Fruit fly (Drosophila melanogaster) whole organism, embryonic: Measurements from ENCODE around the gene CG2256.
A peak's percentile ranks its signal among the peaks of the same experiment; 100 is the strongest.

Experiments
- Abd-B ChIP-seq: fragments of 200-800 bp; sonication (Bioruptor generic); optimal IDR thresholded peaks from 2 replicates; lab custom pipeline; 2018; ENCODE audit warnings: missing biosample characterization, mild to moderate bottlenecking, missing genetic modification characterization, moderate library complexity
- CG10267 ChIP-seq: fragments of 200-800 bp; sonication (Bioruptor generic); optimal IDR thresholded peaks from 2 replicates; lab custom pipeline; 2018; ENCODE audit warnings: missing biosample characterization, mild to moderate bottlenecking, missing genetic modification characterization, moderate library complexity
- CG10431 ChIP-seq: fragments of 200-800 bp; sonication (Bioruptor generic); optimal IDR thresholded peaks from 3 replicates; lab custom pipeline; 2018; ENCODE audit warnings: missing biosample characterization, mild to moderate bottlenecking, missing genetic modification characterization
- CG11695 ChIP-seq: fragments of 200-800 bp; sonication (Bioruptor generic); IDR thresholded peaks from 3 replicates; pipeline ENCODE4 v1.3.6; 2022; ENCODE audit warnings: missing biosample characterization, missing genetic modification characterization
- CG12659 ChIP-seq: fragments of 200-800 bp; sonication (Bioruptor generic); optimal IDR thresholded peaks from 3 replicates; lab custom pipeline; 2017; ENCODE audit warnings: mild to moderate bottlenecking, missing biosample characterization, missing genetic modification reagents, missing genetic modification characterization
- CG13894 ChIP-seq: fragments of 200-800 bp; sonication (Bioruptor generic); optimal IDR thresholded peaks from 3 replicates; lab custom pipeline; 2018; ENCODE audit warnings: missing biosample characterization, mild to moderate bottlenecking, missing genetic modification characterization, moderate library complexity
- CG14860 ChIP-seq: fragments of 200-800 bp; sonication (Bioruptor generic); IDR thresholded peaks from 3 replicates; pipeline ENCODE4 v1.3.6; 2022; ENCODE audit warnings: missing biosample characterization, missing genetic modification characterization; ENCODE audit not compliant: partially characterized antibody
- CG15514 ChIP-seq: fragments of 200-800 bp; sonication (Bioruptor generic); optimal IDR thresholded peaks from 3 replicates; lab custom pipeline; 2017; ENCODE audit warnings: missing biosample characterization, missing genetic modification characterization, mild to moderate bottlenecking, moderate library complexity, missing genetic modification reagents
- CG17829 ChIP-seq: fragments of 200-800 bp; optimal IDR thresholded peaks from 2 replicates; lab custom pipeline; 2019; ENCODE audit warnings: missing biosample characterization, mild to moderate bottlenecking, missing genetic modification characterization, moderate library complexity
- CG2116 ChIP-seq: fragments of 200-800 bp; sonication (Bioruptor generic); optimal IDR thresholded peaks from 3 replicates; lab custom pipeline; 2018; ENCODE audit warnings: missing biosample characterization, mild to moderate bottlenecking, missing genetic modification characterization
- CG2129 ChIP-seq: fragments of 200-800 bp; sonication (Bioruptor generic); IDR thresholded peaks from 2 replicates; pipeline ENCODE4 v1.3.6; 2022; ENCODE audit warnings: missing biosample characterization, missing genetic modification characterization; ENCODE audit not compliant: partially characterized antibody
- CG34224 ChIP-seq: fragments of 200-800 bp; sonication (Bioruptor generic); IDR thresholded peaks from 3 replicates; pipeline ENCODE4 v1.3.6; 2022; ENCODE audit warnings: missing biosample characterization, missing genetic modification characterization; ENCODE audit not compliant: partially characterized antibody
- CG4820 ChIP-seq: fragments of 200-800 bp; sonication (Bioruptor generic); optimal IDR thresholded peaks from 3 replicates; lab custom pipeline; 2016; ENCODE audit warnings: missing biosample characterization, missing genetic modification characterization
- CG6791 ChIP-seq: fragments of 200-800 bp; sonication (Bioruptor generic); IDR thresholded peaks from 3 replicates; pipeline ENCODE4 v1.3.6; 2022; ENCODE audit warnings: missing biosample characterization, missing genetic modification characterization; ENCODE audit not compliant: partially characterized antibody
- CG7963 ChIP-seq: fragments of 200-800 bp; sonication (Bioruptor generic); IDR thresholded peaks from 3 replicates; pipeline ENCODE4 v1.3.6; 2022; ENCODE audit warnings: missing biosample characterization, missing genetic modification characterization; ENCODE audit not compliant: partially characterized antibody
- CoRest ChIP-seq: fragments of 200-800 bp; sonication (Bioruptor generic); optimal IDR thresholded peaks from 3 replicates; lab custom pipeline; 2018; ENCODE audit warnings: missing biosample characterization, mild to moderate bottlenecking, missing genetic modification characterization, moderate library complexity
- Dip3 ChIP-seq: fragments of 200-800 bp; sonication (Bioruptor generic); optimal IDR thresholded peaks from 3 replicates; lab custom pipeline; 2016; ENCODE audit warnings: missing biosample characterization, missing genetic modification characterization
- Doc3 ChIP-seq: fragments of 200-800 bp; sonication (Bioruptor generic); IDR thresholded peaks from 3 replicates; pipeline ENCODE4 v1.3.6; 2022; ENCODE audit warnings: missing biosample characterization, missing genetic modification characterization; ENCODE audit not compliant: partially characterized antibody
- Dref ChIP-seq: fragments of 200-800 bp; sonication (Bioruptor generic); IDR thresholded peaks from 2 replicates; pipeline ENCODE4 v1.3.6; 2022; ENCODE audit warnings: missing biosample characterization, missing genetic modification characterization
- Ets97D ChIP-seq: fragments of 200-800 bp; sonication (Bioruptor generic); optimal IDR thresholded peaks from 3 replicates; lab custom pipeline; 2016; ENCODE audit warnings: missing biosample characterization, missing genetic modification characterization
- HLH4C ChIP-seq: fragments of 200-800 bp; sonication (Bioruptor generic); IDR thresholded peaks from 3 replicates; pipeline ENCODE4 v1.3.6; 2022; ENCODE audit warnings: missing biosample characterization, missing genetic modification characterization; ENCODE audit not compliant: partially characterized antibody
- Lim3 ChIP-seq: fragments of 200-800 bp; sonication (Bioruptor generic); IDR thresholded peaks from 2 replicates; pipeline ENCODE4 v1.3.6; 2022; ENCODE audit warnings: missing biosample characterization, missing genetic modification characterization
- MBD-R2 ChIP-seq: fragments of 200-800 bp; sonication (Bioruptor generic); IDR thresholded peaks from 2 replicates; pipeline ENCODE4 v1.3.6; 2022; ENCODE audit warnings: missing biosample characterization, missing genetic modification characterization
- MESR4 ChIP-seq: fragments of 200-800 bp; sonication (Bioruptor generic); optimal IDR thresholded peaks from 2 replicates; lab custom pipeline; 2018; ENCODE audit warnings: missing biosample characterization, mild to moderate bottlenecking, missing genetic modification characterization, moderate library complexity
- Med ChIP-seq: fragments of 200-800 bp; sonication (Bioruptor generic); peaks from one replicate; lab custom pipeline; 2016; ENCODE audit warnings: missing biosample characterization, missing genetic modification characterization, mild to moderate bottlenecking, inconsistent platforms, moderate library complexity
- Opbp ChIP-seq: fragments of 200-800 bp; sonication (Bioruptor generic); IDR thresholded peaks from 3 replicates; pipeline ENCODE4 v1.3.6; 2022; ENCODE audit warnings: missing biosample characterization, missing genetic modification characterization; ENCODE audit not compliant: partially characterized antibody
- Pdp1 ChIP-seq, 2 experiments: fragments of 200-800 bp; sonication (Bioruptor generic); optimal IDR thresholded peaks; 3 replicates each; lab custom pipeline; 2016; ENCODE audit warnings: missing biosample characterization in 2 of 2, missing genetic modification characterization in 2 of 2, mild to moderate bottlenecking in 1 of 2, moderate library complexity in 1 of 2
- Sin3A ChIP-seq: fragments of >200 bp; optimal IDR thresholded peaks from 2 replicates; lab custom pipeline; 2018
- amos ChIP-seq: fragments of 200-800 bp; sonication (Bioruptor generic); IDR thresholded peaks from 2 replicates; pipeline ENCODE4 v1.3.6; 2022; ENCODE audit warnings: missing biosample characterization, missing genetic modification characterization; ENCODE audit not compliant: partially characterized antibody
- ato ChIP-seq: fragments of 200-800 bp; sonication (Bioruptor generic); IDR thresholded peaks from 2 replicates; pipeline ENCODE4 v1.3.6; 2022; ENCODE audit warnings: missing biosample characterization, missing genetic modification characterization; ENCODE audit not compliant: partially characterized antibody
- bbx ChIP-seq: fragments of 200-800 bp; sonication (Bioruptor generic); IDR thresholded peaks from 2 replicates; pipeline ENCODE4 v1.3.6; 2022; ENCODE audit warnings: missing biosample characterization, missing genetic modification characterization; ENCODE audit not compliant: partially characterized antibody
- chn ChIP-seq: fragments of 200-800 bp; sonication (Bioruptor generic); optimal IDR thresholded peaks from 2 replicates; lab custom pipeline; 2016; ENCODE audit warnings: missing biosample characterization, missing genetic modification characterization
- crol ChIP-seq: fragments of 200-800 bp; sonication (Bioruptor generic); IDR thresholded peaks from 2 replicates; pipeline ENCODE4 v1.3.6; 2022; ENCODE audit warnings: missing biosample characterization, missing genetic modification characterization
- crp ChIP-seq, 2 experiments: fragments of 200-800 bp; sonication (Bioruptor generic); optimal IDR thresholded peaks; 2 replicates in 1 of 2; 3 replicates in 1 of 2; lab custom pipeline; 2017; ENCODE audit warnings: missing biosample characterization in 2 of 2, missing genetic modification characterization in 2 of 2, mild to moderate bottlenecking in 1 of 2, moderate library complexity in 1 of 2
- dm ChIP-seq: fragments of 200-800 bp; sonication (Bioruptor generic); optimal IDR thresholded peaks from 3 replicates; lab custom pipeline; 2016; ENCODE audit warnings: missing biosample characterization, missing genetic modification characterization
- dpn ChIP-seq, 2 experiments: fragments of 200-800 bp; sonication (Bioruptor generic); optimal IDR thresholded peaks; 3 replicates each; lab custom pipeline; 2016; ENCODE audit warnings: missing biosample characterization in 2 of 2, missing genetic modification characterization in 2 of 2
- ems ChIP-seq: fragments of 200-800 bp; sonication (Bioruptor generic); optimal IDR thresholded peaks from 3 replicates; lab custom pipeline; 2016; ENCODE audit warnings: missing biosample characterization, missing genetic modification characterization
- gro ChIP-seq: fragments of 200-800 bp; sonication (Bioruptor generic); optimal IDR thresholded peaks from 2 replicates; lab custom pipeline; 2016; ENCODE audit warnings: missing biosample characterization, missing genetic modification characterization
- hb ChIP-seq: fragments of 200-800 bp; sonication (Bioruptor generic); IDR thresholded peaks from 3 replicates; pipeline ENCODE4 v1.3.6; 2022; ENCODE audit warnings: missing biosample characterization, missing genetic modification characterization; ENCODE audit not compliant: partially characterized antibody
- inv ChIP-seq: fragments of 200-800 bp; sonication (Bioruptor generic); IDR thresholded peaks from 2 replicates; pipeline ENCODE4 v1.3.6; 2022; ENCODE audit warnings: missing biosample characterization, missing genetic modification characterization; ENCODE audit not compliant: partially characterized antibody
- mld ChIP-seq: fragments of 200-800 bp; sonication (Bioruptor generic); IDR thresholded peaks from 3 replicates; pipeline ENCODE4 v1.3.6; 2022; ENCODE audit warnings: missing biosample characterization, missing genetic modification characterization; ENCODE audit not compliant: partially characterized antibody
- pzg ChIP-seq: fragments of 200-800 bp; sonication (Bioruptor generic); optimal IDR thresholded peaks from 3 replicates; lab custom pipeline; 2018; ENCODE audit warnings: missing biosample characterization, mild to moderate bottlenecking, missing genetic modification characterization, moderate library complexity
- schlank ChIP-seq: fragments of 200-800 bp; sonication (Bioruptor generic); optimal IDR thresholded peaks from 2 replicates; lab custom pipeline; 2018; ENCODE audit warnings: missing biosample characterization, mild to moderate bottlenecking, missing genetic modification characterization
- sna ChIP-seq: fragments of 200-800 bp; sonication (Bioruptor generic); IDR thresholded peaks from 2 replicates; pipeline ENCODE4 v1.3.6; 2022; ENCODE audit warnings: missing biosample characterization, missing genetic modification characterization; ENCODE audit not compliant: partially characterized antibody
- stwl ChIP-seq: fragments of 200-800 bp; sonication (Bioruptor generic); optimal IDR thresholded peaks from 3 replicates; lab custom pipeline; 2018; ENCODE audit warnings: missing biosample characterization, mild to moderate bottlenecking, missing genetic modification characterization, moderate library complexity
- trem ChIP-seq: fragments of 200-800 bp; optimal IDR thresholded peaks from 3 replicates; lab custom pipeline; 2019; ENCODE audit warnings: missing biosample characterization, mild to moderate bottlenecking, missing genetic modification characterization, moderate library complexity

The CG2256 gene

DNA sequence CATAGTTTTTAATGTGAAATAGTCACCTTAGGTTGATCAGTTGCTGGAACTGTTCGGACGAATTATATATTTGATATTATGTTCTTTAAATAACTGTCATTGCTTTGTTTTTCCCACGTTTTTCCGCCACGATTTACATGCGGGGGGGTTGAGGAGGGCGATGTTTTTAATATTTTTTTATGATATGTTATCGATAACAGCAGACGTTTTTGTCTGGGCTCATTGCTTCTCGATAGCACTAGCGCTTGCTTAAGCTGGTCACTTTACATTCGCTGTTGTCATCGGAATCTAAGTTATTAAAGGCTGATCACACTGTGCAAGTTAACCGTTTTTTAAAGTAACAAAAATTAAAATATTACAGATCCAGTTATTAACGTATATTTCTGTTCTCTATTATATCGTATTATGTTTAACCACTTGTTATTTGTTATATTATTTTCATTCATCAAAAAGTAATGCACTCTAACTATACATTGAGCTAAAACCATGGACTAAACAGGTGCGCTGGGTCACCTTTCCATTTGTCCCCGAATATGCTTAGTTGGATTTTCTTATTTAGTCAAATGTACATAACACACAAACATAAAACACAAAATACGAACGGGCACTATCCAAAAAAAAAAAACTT, 11.6 kb downstream of the CG2256 start, which contains the start of the genes Upf2 and CG1571:
TSS of gene Upf2 (minus strand) at position 167 of the 628 bp plus-strand sequence.
TSS of gene CG1571 (plus strand) at position 578 of the 628 bp plus-strand sequence.
- TF ChIP-seq amos, result peak; percentile 72
- TF ChIP-seq Opbp (GFP tag; lab: Robert Waterston, UW), result peak; percentile 72; the same call in 2 of the 3 replicates
- TF ChIP-seq MESR4 (GFP tag; lab: Kevin White, UChicago), result peak; percentile 79
- peak; percentile 71 for TF ChIP-seq ato (GFP tag; lab: Robert Waterston, UW)
- peak; percentile 74 for TF ChIP-seq CG34224 (GFP tag; lab: Robert Waterston, UW)
- TF ChIP-seq pzg (GFP tag; lab: Kevin White, UChicago), result peak; percentile 87
- no peak for TF ChIP-seq CG4820 (GFP tag; lab: Kevin White, UChicago)
- no peak for TF ChIP-seq CG13894 (tag; lab: Kevin White, UChicago)
- peak; percentile 3 for TF ChIP-seq ems (GFP tag; lab: Kevin White, UChicago)
- TF ChIP-seq CoRest (tag; lab: Kevin White, UChicago), result no peak
- TF ChIP-seq CG17829, result peak; percentile 27
- peak; percentile 27 for TF ChIP-seq Sin3A (lab: Kevin White, UChicago)
- TF ChIP-seq chn, result peak; percentile 9
- peak; percentile 73 for TF ChIP-seq dm (GFP tag; lab: Kevin White, UChicago)
- TF ChIP-seq Lim3 (GFP tag; lab: Robert Waterston, UW), result no peak
- peak in 1 of 2 experiments; percentile 10 for TF ChIP-seq crp (GFP tag; optimal IDR thresholded peaks at IDR 0.05; lab: Kevin White, UChicago)
- peak in 1 of 2 experiments; percentile 4 for TF ChIP-seq dpn (GFP tag; optimal IDR thresholded peaks at IDR 0.05; lab: Kevin White, UChicago)
- peak in 1 of 2 experiments; percentile 43 for TF ChIP-seq Pdp1 (GFP tag; optimal IDR thresholded peaks at IDR 0.05; lab: Kevin White, UChicago)
- peak; percentile 82 for TF ChIP-seq CG15514 (GFP tag; lab: Kevin White, UChicago)
- TF ChIP-seq hb (GFP tag; lab: Robert Waterston, UW), result peak; percentile 66; the same call in 2 of the 3 replicates
- peak; percentile 94 for TF ChIP-seq crol
- peak; percentile 94 for TF ChIP-seq Dref
- TF ChIP-seq schlank (tag; lab: Kevin White, UChicago), result no peak
- peak; percentile 67 for TF ChIP-seq Abd-B (GFP tag; lab: Kevin White, UChicago)
- peak; percentile 78 for TF ChIP-seq CG10431 (GFP tag; lab: Kevin White, UChicago)
- TF ChIP-seq MBD-R2 (GFP tag; lab: Robert Waterston, UW), result peak; percentile 83
- TF ChIP-seq CG7963 (GFP tag; lab: Robert Waterston, UW), result peak; percentile 51; the same call in 1 of the 3 replicates
- no peak for TF ChIP-seq CG11695 (GFP tag; lab: Robert Waterston, UW)
- peak; percentile 68 for TF ChIP-seq CG14860 (GFP tag; lab: Robert Waterston, UW)
- peak; percentile 81 for TF ChIP-seq CG6791 (GFP tag; lab: Robert Waterston, UW)
- peak; percentile 90 for TF ChIP-seq stwl
- TF ChIP-seq sna (GFP tag; lab: Robert Waterston, UW), result 0 out of 2 replicates have a peak, but pooled peaks have one; percentile 36
- peak; percentile 84 for TF ChIP-seq CG2116 (GFP tag; lab: Kevin White, UChicago)
- TF ChIP-seq bbx, result peak; percentile 79
- 0 out of 2 replicates have a peak, but pooled peaks have one; percentile 13 for TF ChIP-seq CG2129 (GFP tag; lab: Robert Waterston, UW)
- TF ChIP-seq Med, result peak; percentile 81
- peak; percentile 52 for TF ChIP-seq trem (tag; lab: Kevin White, UChicago)
- peak; percentile 4 for TF ChIP-seq gro (GFP tag; lab: Kevin White, UChicago)
- TF ChIP-seq mld (GFP tag; lab: Robert Waterston, UW), result peak; percentile 73; the same call in 2 of the 3 replicates
- peak; percentile 66 for TF ChIP-seq CG12659 (GFP tag; lab: Kevin White, UChicago)
- TF ChIP-seq CG10267 (tag; lab: Kevin White, UChicago), result peak; percentile 59
- TF ChIP-seq Ets97D, result peak; percentile 78
- TF ChIP-seq HLH4C, result peak; percentile 79
- peak; percentile 54; the same call in 1 of the 2 replicates for TF ChIP-seq inv
- TF ChIP-seq Dip3 (GFP tag; lab: Kevin White, UChicago), result no peak
- TF ChIP-seq Doc3 (GFP tag; lab: Robert Waterston, UW), result 0 out of 3 replicates have a peak, but pooled peaks have one; percentile 33
